Fruit fly (Drosophila melanogaster) whole organism, embryonic: ENCODE results near the gene CG9254.
A peak's percentile ranks its signal among the peaks of the same experiment; 100 is the strongest.

Experiments used
- Adf1 ChIP-seq: fragments of 200-800 bp; sonication (Bioruptor generic); IDR thresholded peaks from 2 replicates; pipeline ENCODE4 v1.3.6; 2022; ENCODE audit warnings: missing biosample characterization, missing genetic modification characterization
- Atf3 ChIP-seq: fragments of 200-800 bp; sonication (Bioruptor generic); optimal IDR thresholded peaks from 3 replicates; lab custom pipeline; 2016; ENCODE audit warnings: missing biosample characterization, missing genetic modification characterization
- Atf6 ChIP-seq: fragments of 200-800 bp; sonication (Bioruptor generic); IDR thresholded peaks from 2 replicates; pipeline ENCODE4 v1.3.6; 2022; ENCODE audit warnings: missing biosample characterization, missing genetic modification characterization
- Bgb ChIP-seq: fragments of 200-800 bp; sonication (Bioruptor generic); IDR thresholded peaks from 2 replicates; pipeline ENCODE4 v1.3.6; 2022; ENCODE audit warnings: missing biosample characterization, missing genetic modification characterization; ENCODE audit not compliant: partially characterized antibody
- CG11085 ChIP-seq: fragments of 200-800 bp; sonication (Bioruptor generic); IDR thresholded peaks from 2 replicates; pipeline ENCODE4 v1.3.6; 2022; ENCODE audit warnings: missing biosample characterization, missing genetic modification characterization
- CG13287 ChIP-seq: fragments of 200-800 bp; sonication (Bioruptor generic); IDR thresholded peaks from 2 replicates; pipeline ENCODE4 v1.3.6; 2022; ENCODE audit warnings: missing biosample characterization, missing genetic modification characterization; ENCODE audit not compliant: partially characterized antibody
- CG13624 ChIP-seq: fragments of 200-800 bp; sonication (Bioruptor generic); optimal IDR thresholded peaks from 2 replicates; lab custom pipeline; 2016; ENCODE audit warnings: missing biosample characterization, missing genetic modification characterization
- CG14667 ChIP-seq: fragments of 200-800 bp; sonication (Bioruptor generic); IDR thresholded peaks from 2 replicates; pipeline ENCODE4 v1.3.6; 2022; ENCODE audit warnings: missing biosample characterization, missing genetic modification characterization
- CG14710 ChIP-seq: fragments of 200-800 bp; sonication (Bioruptor generic); optimal IDR thresholded peaks from 3 replicates; lab custom pipeline; 2019; ENCODE audit warnings: missing biosample characterization, mild to moderate bottlenecking, missing genetic modification characterization, moderate library complexity
- CG14860 ChIP-seq: fragments of 200-800 bp; sonication (Bioruptor generic); IDR thresholded peaks from 3 replicates; pipeline ENCODE4 v1.3.6; 2022; ENCODE audit warnings: missing biosample characterization, missing genetic modification characterization; ENCODE audit not compliant: partially characterized antibody
- CG17359 ChIP-seq: fragments of 200-800 bp; sonication (Bioruptor generic); optimal IDR thresholded peaks from 3 replicates; lab custom pipeline; 2018; ENCODE audit warnings: missing biosample characterization, mild to moderate bottlenecking, missing genetic modification characterization, moderate library complexity
- CG31388 ChIP-seq: fragments of 200-800 bp; sonication (Bioruptor generic); optimal IDR thresholded peaks from 2 replicates; lab custom pipeline; 2016; ENCODE audit warnings: missing biosample characterization, missing genetic modification characterization
- CG3163 ChIP-seq: fragments of 200-800 bp; sonication (Bioruptor generic); optimal IDR thresholded peaks from 3 replicates; lab custom pipeline; 2016; ENCODE audit warnings: missing biosample characterization, missing genetic modification characterization
- CG6254 ChIP-seq: fragments of 200-800 bp; sonication (Bioruptor generic); optimal IDR thresholded peaks from 3 replicates; lab custom pipeline; 2017; ENCODE audit warnings: mild to moderate bottlenecking, missing biosample characterization, missing genetic modification reagents, missing genetic modification characterization
- CG8765 ChIP-seq: fragments of 200-800 bp; sonication (Bioruptor generic); IDR thresholded peaks from 2 replicates; pipeline ENCODE4 v1.3.6; 2022; ENCODE audit warnings: missing biosample characterization, missing genetic modification characterization
- Chrac-16 ChIP-seq: fragments of 200-800 bp; sonication (Bioruptor generic); optimal IDR thresholded peaks from 3 replicates; lab custom pipeline; 2016; ENCODE audit warnings: missing biosample characterization, missing genetic modification characterization
- D19A ChIP-seq: fragments of 200-800 bp; optimal IDR thresholded peaks from 3 replicates; lab custom pipeline; 2019; ENCODE audit warnings: missing biosample characterization, mild to moderate bottlenecking, missing genetic modification characterization, moderate library complexity
- Deaf1 ChIP-seq: fragments of 200-800 bp; optimal IDR thresholded peaks from 3 replicates; lab custom pipeline; 2019; ENCODE audit warnings: missing biosample characterization, mild to moderate bottlenecking, missing genetic modification characterization, moderate library complexity
- Dll ChIP-seq: fragments of 200-800 bp; sonication (Bioruptor generic); IDR thresholded peaks from 4 replicates; pipeline ENCODE4 v1.3.6; 2022; ENCODE audit warnings: missing biosample characterization, missing genetic modification characterization; ENCODE audit not compliant: partially characterized antibody
- Drgx ChIP-seq: fragments of 200-800 bp; sonication (Bioruptor generic); IDR thresholded peaks from 2 replicates; pipeline ENCODE4 v1.3.6; 2022; ENCODE audit warnings: missing biosample characterization, missing genetic modification characterization
- Hand ChIP-seq: fragments of 200-800 bp; sonication (Bioruptor generic); optimal IDR thresholded peaks from 2 replicates; lab custom pipeline; 2017; ENCODE audit warnings: mild to moderate bottlenecking, missing biosample characterization, missing genetic modification reagents, missing genetic modification characterization
- MBD-R2 ChIP-seq: fragments of 200-800 bp; sonication (Bioruptor generic); IDR thresholded peaks from 2 replicates; pipeline ENCODE4 v1.3.6; 2022; ENCODE audit warnings: missing biosample characterization, missing genetic modification characterization
- MESR4 ChIP-seq: fragments of 200-800 bp; sonication (Bioruptor generic); optimal IDR thresholded peaks from 2 replicates; lab custom pipeline; 2018; ENCODE audit warnings: missing biosample characterization, mild to moderate bottlenecking, missing genetic modification characterization, moderate library complexity
- Meics ChIP-seq: fragments of 200-800 bp; sonication (Bioruptor generic); optimal IDR thresholded peaks from 2 replicates; lab custom pipeline; 2017; ENCODE audit warnings: missing biosample characterization, mild to moderate bottlenecking, missing genetic modification characterization
- NC2α ChIP-seq: fragments of 200-800 bp; sonication (Bioruptor generic); optimal IDR thresholded peaks from 2 replicates; lab custom pipeline; 2016; ENCODE audit warnings: missing biosample characterization, missing genetic modification characterization
- Nf-YC ChIP-seq: fragments of 200-800 bp; optimal IDR thresholded peaks from 3 replicates; lab custom pipeline; 2019; ENCODE audit warnings: missing biosample characterization, mild to moderate bottlenecking, missing genetic modification characterization, moderate library complexity
- Poxn ChIP-seq: fragments of 200-800 bp; sonication (Bioruptor generic); IDR thresholded peaks from 2 replicates; pipeline ENCODE4 v1.3.6; 2022; ENCODE audit warnings: missing biosample characterization, missing genetic modification characterization
- TFAM ChIP-seq: fragments of 200-800 bp; sonication (Bioruptor generic); optimal IDR thresholded peaks from 2 replicates; lab custom pipeline; 2017; ENCODE audit warnings: missing biosample characterization, missing genetic modification characterization, inconsistent platforms
- Trl ChIP-seq, 3 experiments: fragments of >200 bp in 2 of 3; fragments of 200-800 bp in 1 of 3; sonication (Bioruptor generic) in 1 of 3; optimal IDR thresholded peaks; 2 replicates in 1 of 3; 3 replicates in 2 of 3; lab custom pipeline; 2016 to 2017; ENCODE audit warnings: missing biosample characterization in 1 of 3, missing genetic modification characterization in 1 of 3
- aop ChIP-seq: fragments of 200-800 bp; sonication (Bioruptor generic); IDR thresholded peaks from 2 replicates; pipeline ENCODE4 v1.3.6; 2022; ENCODE audit warnings: missing biosample characterization, missing genetic modification characterization
- bigmax ChIP-seq: fragments of 200-800 bp; sonication (Bioruptor generic); optimal IDR thresholded peaks from 2 replicates; lab custom pipeline; 2018; ENCODE audit warnings: missing biosample characterization, mild to moderate bottlenecking, missing genetic modification characterization
- chm ChIP-seq: fragments of 200-800 bp; sonication (Bioruptor generic); IDR thresholded peaks from 2 replicates; pipeline ENCODE4 v1.3.6; 2022; ENCODE audit warnings: missing biosample characterization, missing genetic modification characterization
- chn ChIP-seq: fragments of 200-800 bp; sonication (Bioruptor generic); optimal IDR thresholded peaks from 2 replicates; lab custom pipeline; 2016; ENCODE audit warnings: missing biosample characterization, missing genetic modification characterization
- crc ChIP-seq: fragments of 200-800 bp; sonication (Bioruptor generic); optimal IDR thresholded peaks from 2 replicates; lab custom pipeline; 2016; ENCODE audit warnings: missing biosample characterization, missing genetic modification characterization
- dm ChIP-seq: fragments of 200-800 bp; sonication (Bioruptor generic); optimal IDR thresholded peaks from 3 replicates; lab custom pipeline; 2016; ENCODE audit warnings: missing biosample characterization, missing genetic modification characterization
- dmrt11E ChIP-seq: fragments of 200-800 bp; sonication (Bioruptor generic); optimal IDR thresholded peaks from 3 replicates; lab custom pipeline; 2018; ENCODE audit warnings: missing biosample characterization, mild to moderate bottlenecking, missing genetic modification characterization, moderate library complexity
- ftz-f1 ChIP-seq: fragments of 200-800 bp; sonication (Bioruptor generic); optimal IDR thresholded peaks from 2 replicates; lab custom pipeline; 2016; ENCODE audit warnings: missing biosample characterization, missing genetic modification characterization
- fu2 ChIP-seq: fragments of 200-800 bp; sonication (Bioruptor generic); optimal IDR thresholded peaks from 2 replicates; lab custom pipeline; 2016; ENCODE audit warnings: missing biosample characterization, missing genetic modification characterization
- gce ChIP-seq: fragments of 200-800 bp; sonication (Bioruptor generic); IDR thresholded peaks from 3 replicates; pipeline ENCODE4 v1.3.6; 2022; ENCODE audit warnings: missing biosample characterization, missing genetic modification characterization
- gcm2 ChIP-seq: fragments of 200-800 bp; sonication (Bioruptor generic); optimal IDR thresholded peaks from 2 replicates; lab custom pipeline; 2016; ENCODE audit warnings: missing biosample characterization, missing genetic modification characterization
- grn ChIP-seq: fragments of 200-800 bp; sonication (Bioruptor generic); optimal IDR thresholded peaks from 3 replicates; lab custom pipeline; 2017; ENCODE audit warnings: missing biosample characterization, missing genetic modification characterization
- gsb-n ChIP-seq: fragments of 200-800 bp; sonication (Bioruptor generic); optimal IDR thresholded peaks from 3 replicates; lab custom pipeline; 2018; ENCODE audit warnings: missing biosample characterization, mild to moderate bottlenecking, missing genetic modification characterization
- ham ChIP-seq: fragments of 200-800 bp; sonication (Bioruptor generic); IDR thresholded peaks from 2 replicates; pipeline ENCODE4 v1.3.6; 2022; ENCODE audit warnings: missing biosample characterization, missing genetic modification characterization
- pita ChIP-seq: fragments of 200-800 bp; sonication (Bioruptor generic); optimal IDR thresholded peaks from 2 replicates; lab custom pipeline; 2017; ENCODE audit warnings: missing biosample characterization, mild to moderate bottlenecking, missing genetic modification characterization
- row ChIP-seq: fragments of 200-800 bp; sonication (Bioruptor generic); IDR thresholded peaks from 3 replicates; pipeline ENCODE4 v1.3.6; 2022; ENCODE audit warnings: missing biosample characterization, missing genetic modification characterization
- sens ChIP-seq: fragments of 200-800 bp; sonication (Bioruptor generic); peaks from one replicate; lab custom pipeline; 2016; ENCODE audit warnings: missing biosample characterization, missing genetic modification characterization
- sqz ChIP-seq: fragments of 200-800 bp; sonication (Bioruptor generic); optimal IDR thresholded peaks from 3 replicates; lab custom pipeline; 2018; ENCODE audit warnings: missing biosample characterization, mild to moderate bottlenecking, missing genetic modification characterization
- sr ChIP-seq: fragments of 200-800 bp; sonication (Bioruptor generic); IDR thresholded peaks from 3 replicates; pipeline ENCODE4 v1.3.6; 2022; ENCODE audit warnings: missing biosample characterization, missing genetic modification characterization
- tup ChIP-seq: fragments of 200-800 bp; sonication (Bioruptor generic); optimal IDR thresholded peaks from 2 replicates; lab custom pipeline; 2016; ENCODE audit warnings: missing biosample characterization, mild to moderate bottlenecking, missing genetic modification characterization, moderate library complexity
- zfh1 ChIP-seq: fragments of 200-800 bp; sonication (Bioruptor generic); IDR thresholded peaks from 3 replicates; pipeline ENCODE4 v1.3.6; 2022; ENCODE audit warnings: missing biosample characterization, missing genetic modification characterization
- zfh2 ChIP-seq: fragments of 200-800 bp; sonication (Bioruptor generic); optimal IDR thresholded peaks from 2 replicates; lab custom pipeline; 2016; ENCODE audit warnings: missing biosample characterization, missing genetic modification characterization

The CG9254 gene

DNA sequence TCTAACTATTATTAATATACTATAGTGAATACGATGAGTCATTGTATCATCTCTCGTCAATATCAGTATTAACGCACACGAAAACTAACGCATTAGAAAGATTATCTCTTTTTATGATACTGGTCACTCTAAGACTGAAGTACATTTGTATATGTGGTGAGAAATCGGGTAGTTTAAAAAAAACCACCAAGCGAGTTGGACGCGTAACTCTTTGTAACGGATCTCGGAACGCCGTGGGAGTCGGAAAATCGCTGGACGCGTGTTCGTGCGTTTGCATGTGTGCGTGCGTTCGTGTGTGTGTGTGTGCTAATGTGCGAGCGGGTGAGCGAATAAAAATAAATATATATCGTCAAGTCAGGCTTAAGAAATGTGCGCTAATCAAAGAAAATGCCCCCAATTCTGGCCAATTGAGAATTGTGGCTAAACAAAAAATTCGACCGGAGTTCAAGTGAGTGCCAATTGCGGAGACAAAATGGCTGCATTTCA lies 47.0 kb downstream of the CG9254 start, which contains the start of gene kuz (continued):
- TF ChIP-seq CG14860: 0 out of 3 replicates have a peak, but pooled peaks have one; percentile 34
- TF ChIP-seq tup (GFP tag; lab: Kevin White, UChicago): no peak
- TF ChIP-seq gsb-n (tag; lab: Kevin White, UChicago): peak; percentile 2
- TF ChIP-seq CG3163: peak; percentile 41
- TF ChIP-seq CG8765: no peak
- peak; percentile 41; the same call in 1 of the 3 replicates for TF ChIP-seq zfh1 (GFP tag; lab: Robert Waterston, UW)
- TF ChIP-seq Poxn: no peak
- peak; percentile 44; the same call in 2 of the 4 replicates for TF ChIP-seq Dll
- peak; percentile 50 for TF ChIP-seq dm (GFP tag; lab: Kevin White, UChicago)
- no peak for TF ChIP-seq CG14667
- TF ChIP-seq Deaf1: peak; percentile 86
- no peak for TF ChIP-seq Trl (optimal IDR thresholded peaks at IDR 0.05; lab: Kevin White, UChicago)
- TF ChIP-seq Trl (GFP tag; optimal IDR thresholded peaks at IDR 0.05; lab: Kevin White, UChicago): peak; percentile 55
- TF ChIP-seq Bgb (GFP tag; lab: Robert Waterston, UW): peak; percentile 80
- TF ChIP-seq crc (GFP tag; lab: Kevin White, UChicago): no peak
- no peak; the same call in 2 of the 3 replicates for TF ChIP-seq sr
- TF ChIP-seq aop (GFP tag; lab: Robert Waterston, UW): no peak; the same call in 1 of the 2 replicates
- TF ChIP-seq ftz-f1: peak; percentile 51
- peak; percentile 49 for TF ChIP-seq CG13624 (GFP tag; lab: Kevin White, UChicago)
- TF ChIP-seq Chrac-16 (GFP tag; lab: Kevin White, UChicago): no peak
- peak; percentile 58 for TF ChIP-seq MESR4 (GFP tag; lab: Kevin White, UChicago)
- TF ChIP-seq sqz: peak; percentile 99
- TF ChIP-seq CG17359 (tag; lab: Kevin White, UChicago): peak; percentile 42
- peak; percentile 64; the same call in 1 of the 2 replicates for TF ChIP-seq Atf6 (GFP tag; lab: Robert Waterston, UW)
- TF ChIP-seq Atf3 (GFP tag; lab: Kevin White, UChicago): no peak
- no peak for TF ChIP-seq ham (GFP tag; lab: Robert Waterston, UW)
- TF ChIP-seq grn (GFP tag; lab: Kevin White, UChicago): no peak
- peak; percentile 38; the same call in 1 of the 2 replicates for TF ChIP-seq MBD-R2
- TF ChIP-seq Drgx (GFP tag; lab: Robert Waterston, UW): peak; percentile 46; the same call in 1 of the 2 replicates
- no peak for TF ChIP-seq Meics (GFP tag; lab: Kevin White, UChicago)
- TF ChIP-seq pita (GFP tag; lab: Kevin White, UChicago): no peak
- TF ChIP-seq chn (GFP tag; lab: Kevin White, UChicago): no peak
- TF ChIP-seq CG11085: no peak
- no peak for TF ChIP-seq bigmax (GFP tag; lab: Kevin White, UChicago)
- no peak for TF ChIP-seq Hand
- no peak for TF ChIP-seq dmrt11E (tag; lab: Kevin White, UChicago)
- TF ChIP-seq D19A (tag; lab: Kevin White, UChicago): peak; percentile 53
- TF ChIP-seq Nf-YC (tag; lab: Kevin White, UChicago): peak; percentile 52
- TF ChIP-seq CG14710 (tag; lab: Kevin White, UChicago): no peak
- TF ChIP-seq fu2: no peak
- TF ChIP-seq gcm2: peak; percentile 13
- TF ChIP-seq CG6254: peak; percentile 4
- TF ChIP-seq row: peak; percentile 69; the same call in 2 of the 3 replicates
- no peak for TF ChIP-seq NC2α
- no peak for TF ChIP-seq zfh2 (GFP tag; lab: Kevin White, UChicago)
- TF ChIP-seq CG31388 (GFP tag; lab: Kevin White, UChicago): no peak
- peak; percentile 80 for TF ChIP-seq sens (GFP tag; lab: Kevin White, UChicago)
- TF ChIP-seq gce: no peak; the same call in 2 of the 3 replicates
- peak; percentile 63 for TF ChIP-seq CG13287 (GFP tag; lab: Robert Waterston, UW)
- TF ChIP-seq Adf1 (GFP tag; lab: Robert Waterston, UW): peak; percentile 27; the same call in 1 of the 2 replicates
- no peak for TF ChIP-seq TFAM (GFP tag; lab: Kevin White, UChicago)
- peak; percentile 86 for TF ChIP-seq chm (GFP tag; lab: Robert Waterston, UW)
